Worm (Caenorhabditis elegans): ENCODE data around the gene F13C5.3.
A peak's percentile ranks its signal among the peaks of the same experiment; 100 is the strongest.

Gene F13C5.3

ce11 chrX:599476-599875 lies at the start of gene F13C5.3:
Gene F13C5.3, minus strand, starts transcription at chrX:599576.
- peak in 1 of 2 experiments; percentile 13 for TF ChIP-seq unc-62 (GFP tag; optimal IDR thresholded peaks at IDR 0.05 in 1 of 2)
- no peak for TF ChIP-seq unc-62 (tag; optimal IDR thresholded peaks at IDR 0.05)
- no peak for TF ChIP-seq nhr-28 (tag; optimal IDR thresholded peaks at IDR 0.05)

DNA sequence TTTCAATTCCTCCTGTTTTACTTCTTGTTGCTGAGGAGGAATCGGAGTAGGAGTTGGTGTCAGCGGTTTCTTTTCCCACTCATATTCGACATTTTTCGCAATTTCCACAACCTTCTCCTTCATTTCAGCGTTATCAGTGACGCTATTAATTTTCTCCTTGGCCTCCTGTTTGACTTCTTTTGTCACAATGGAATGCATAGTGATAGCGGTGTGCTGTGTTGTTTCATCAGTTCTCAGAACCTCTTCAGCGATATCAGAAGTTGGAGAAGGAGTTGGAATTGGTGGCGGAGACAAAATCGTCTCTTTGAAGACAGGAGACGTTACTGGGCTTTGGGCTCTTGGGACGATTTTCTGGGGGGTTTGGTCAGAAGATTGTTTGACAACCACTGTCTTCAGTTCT lies 47.1 kb upstream of the F13C5.3 start:
- TF ChIP-seq dve-1 (tag; optimal IDR thresholded peaks at IDR 0.05; ENCODE audit: insufficient read depth) (peak; percentile 23), lin-39 (tag; optimal IDR thresholded peaks at IDR 0.05) (no peak), nhr-28 (tag; optimal IDR thresholded peaks at IDR 0.05) (peak; percentile 49), aly-2 (tag; optimal IDR thresholded peaks at IDR 0.05) (no peak), pqm-1 (tag; optimal IDR thresholded peaks at IDR 0.05) (peak; percentile 94), unc-62 (GFP tag; optimal IDR thresholded peaks at IDR 0.05 in 1 of 2) (peak in 1 of 2 experiments; percentile 80), unc-62 (tag; optimal IDR thresholded peaks at IDR 0.05) (no peak), dmd-6 (GFP tag; IDR thresholded peaks at IDR 0.05) (peak; percentile 41; the same call in 1 of the 2 replicates), Y5F2A.4 (GFP tag; optimal IDR thresholded peaks at IDR 0.05) (no peak), daf-16 (GFP tag; optimal IDR thresholded peaks at IDR 0.05) (no peak), daf-16 (tag; optimal IDR thresholded peaks at IDR 0.05) (peak; percentile 4), hlh-11 (tag; optimal IDR thresholded peaks at IDR 0.05) (peak; percentile 53)

DNA sequence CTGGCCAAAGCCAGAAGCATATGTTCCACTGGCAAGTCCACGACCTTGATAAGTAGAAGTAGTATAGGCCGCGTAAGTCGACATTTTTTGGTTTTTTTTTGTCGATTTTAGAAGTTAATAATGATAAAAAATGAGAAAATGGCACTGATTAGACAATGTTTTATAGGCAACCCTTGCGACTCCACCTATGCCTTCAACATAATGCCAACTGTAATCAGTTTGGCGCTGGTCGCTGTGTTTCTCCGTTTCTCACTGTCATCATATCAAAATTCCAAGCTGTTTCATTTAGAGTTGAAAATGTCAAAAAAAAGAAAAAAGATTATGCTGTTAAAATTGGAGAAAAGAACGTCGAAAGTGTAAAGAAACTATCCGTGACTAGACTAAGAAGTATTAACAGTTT lies 46.2 kb upstream of the F13C5.3 start:
- no peak for TF ChIP-seq lin-1 (GFP tag; IDR thresholded peaks at IDR 0.05)
- TF ChIP-seq mes-2 (tag; optimal IDR thresholded peaks at IDR 0.05; ENCODE audit: poor library complexity, severe bottlenecking), result peak; percentile 23
- TF ChIP-seq ztf-11 (tag; optimal IDR thresholded peaks at IDR 0.05), result no peak
- no peak for TF ChIP-seq mdl-1 (tag; optimal IDR thresholded peaks at IDR 0.05)
- TF ChIP-seq dve-1 (tag; optimal IDR thresholded peaks at IDR 0.05; ENCODE audit: insufficient read depth), result peak; percentile 73
- TF ChIP-seq nhr-41 (GFP tag; IDR thresholded peaks at IDR 0.05), result no peak
- TF ChIP-seq nhr-77 (tag; optimal IDR thresholded peaks at IDR 0.05), result no peak
- no peak for TF ChIP-seq lin-38 (GFP tag; IDR thresholded peaks at IDR 0.05)
- TF ChIP-seq ZK546.5 (tag; optimal IDR thresholded peaks at IDR 0.05), result no peak
- no peak for TF ChIP-seq nhr-102 (tag; optimal IDR thresholded peaks at IDR 0.05)
- TF ChIP-seq zip-2 (tag; optimal IDR thresholded peaks at IDR 0.05), result no peak
- TF ChIP-seq nhr-237 (tag; optimal IDR thresholded peaks at IDR 0.05), result no peak
- TF ChIP-seq lir-3 (tag; optimal IDR thresholded peaks at IDR 0.05), result no peak
- TF ChIP-seq F49E8.2 (tag; optimal IDR thresholded peaks at IDR 0.05; ENCODE audit: borderline replicate concordance), result no peak
- TF ChIP-seq fos-1 (tag; optimal IDR thresholded peaks at IDR 0.05), result no peak
- TF ChIP-seq php-3 (GFP tag; IDR thresholded peaks at IDR 0.05), result peak; percentile 46; the same call in 1 of the 2 replicates
- TF ChIP-seq aly-2 (tag; optimal IDR thresholded peaks at IDR 0.05), result no peak
- no peak for TF ChIP-seq spr-1 (tag; optimal IDR thresholded peaks at IDR 0.05)
- no peak for TF ChIP-seq zfp-2 (tag; optimal IDR thresholded peaks at IDR 0.05)
- TF ChIP-seq ama-1 (optimal IDR thresholded peaks at IDR 0.05), result no peak
- TF ChIP-seq saeg-2 (GFP tag; IDR thresholded peaks at IDR 0.05), result no peak
- no peak for TF ChIP-seq gei-8 (GFP tag; optimal IDR thresholded peaks at IDR 0.05)
- TF ChIP-seq dmd-6 (GFP tag; IDR thresholded peaks at IDR 0.05), result peak; percentile 64
- peak; percentile 94 for TF ChIP-seq pqm-1 (tag; optimal IDR thresholded peaks at IDR 0.05)
- no peak for TF ChIP-seq jun-1 (tag; optimal IDR thresholded peaks at IDR 0.05)
- no peak for TF ChIP-seq lsy-2 (tag; optimal IDR thresholded peaks at IDR 0.05)
- peak; percentile 71 for TF ChIP-seq hlh-11 (tag; optimal IDR thresholded peaks at IDR 0.05)
- no peak for TF ChIP-seq F44E2.7 (GFP tag; IDR thresholded peaks at IDR 0.05)
- no peak for TF ChIP-seq ZK337.2 (GFP tag; IDR thresholded peaks at IDR 0.05)
- no peak for TF ChIP-seq set-16 (GFP tag; IDR thresholded peaks at IDR 0.05)
- TF ChIP-seq madf-9 (GFP tag; conservative IDR thresholded peaks at IDR 0.05), result no peak
- TF ChIP-seq lin-15B (tag; optimal IDR thresholded peaks at IDR 0.05), result no peak
- TF ChIP-seq lin-29 (GFP tag; IDR thresholded peaks at IDR 0.05), result no peak
- TF ChIP-seq zfp-3 (GFP tag; conservative IDR thresholded peaks at IDR 0.05), result no peak
- TF ChIP-seq cey-2 (tag; optimal IDR thresholded peaks at IDR 0.05; ENCODE audit: borderline replicate concordance, insufficient read depth), result no peak
- no peak for TF ChIP-seq F10B5.3 (tag; optimal IDR thresholded peaks at IDR 0.05)
- no peak for TF ChIP-seq ztf-7 (tag; optimal IDR thresholded peaks at IDR 0.05)
- TF ChIP-seq ceh-20 (GFP tag; IDR thresholded peaks at IDR 0.05), result no peak
- TF ChIP-seq daf-16 (GFP tag; optimal IDR thresholded peaks at IDR 0.05), result no peak
- peak; percentile 78 for TF ChIP-seq daf-16 (tag; optimal IDR thresholded peaks at IDR 0.05)
- TF ChIP-seq ceh-44 (GFP tag; IDR thresholded peaks at IDR 0.05), result no peak
- no peak for TF ChIP-seq snpc-4 (tag; optimal IDR thresholded peaks at IDR 0.05)

Data from whole organism, L4 larva.